Worm (Caenorhabditis elegans) whole organism, L4 larva: ENCODE results near the gene C45G9.10.
A peak's percentile ranks its signal among the peaks of the same experiment; 100 is the strongest.

Experiments
- cey-2 ChIP-seq: sonication (generic microtip); optimal IDR thresholded peaks from 3 replicates; lab custom pipeline; 2017; ENCODE audit warnings: missing genetic modification characterization, mild to moderate bottlenecking, missing compliant biosample characterization, antibody characterized with exemption, borderline replicate concordance; ENCODE audit not compliant: insufficient read depth
- hif-1 ChIP-seq, 2 experiments: sonication (generic microtip); optimal IDR thresholded peaks; 2 replicates each; lab custom pipeline; 2016 to 2017; ENCODE audit warnings: missing compliant biosample characterization in 2 of 2, missing genetic modification characterization in 2 of 2, missing genetic modification reagents in 2 of 2, missing genotype in 2 of 2, mild to moderate bottlenecking in 1 of 2
- madf-9 ChIP-seq: fragments of 200-800 bp; sonication (Bioruptor generic); conservative IDR thresholded peaks from 2 replicates; pipeline ENCODE4 v1.3.6; 2022; ENCODE audit warnings: missing genetic modification reagents, missing genetic modification characterization, missing compliant biosample characterization
- mdl-1 ChIP-seq, 2 experiments: fragments of 150-350 bp in 1 of 2; sonication (generic microtip) in 1 of 2; optimal IDR thresholded peaks; 2 replicates each; lab custom pipeline; 2014 to 2017; ENCODE audit warnings: missing biosample characterization in 2 of 2, missing genetic modification characterization in 2 of 2
- mep-1 ChIP-seq: fragments of 150-350 bp; sonication (generic microtip); optimal IDR thresholded peaks from 3 replicates; lab custom pipeline; 2014; ENCODE audit warnings: missing biosample characterization, missing genetic modification characterization
- nhr-11 ChIP-seq: fragments of 150-350 bp; optimal IDR thresholded peaks from 2 replicates; lab custom pipeline; 2014; ENCODE audit warnings: missing biosample characterization, missing genetic modification characterization
- nhr-237 ChIP-seq: sonication (generic microtip); optimal IDR thresholded peaks from 2 replicates; lab custom pipeline; 2017; ENCODE audit warnings: missing biosample characterization, missing genetic modification characterization
- nhr-76 ChIP-seq: fragments of 150-350 bp; optimal IDR thresholded peaks from 2 replicates; lab custom pipeline; 2014; ENCODE audit warnings: missing biosample characterization, missing genetic modification characterization
- pha-4 ChIP-seq, 2 experiments: fragments of 150-350 bp in 1 of 2; fragments of 200-800 bp in 1 of 2; sonication (Bioruptor generic) in 1 of 2; IDR thresholded peaks in 1 of 2; optimal IDR thresholded peaks in 1 of 2; 2 replicates each; pipeline versions ENCODE4 v1.3.6 to Lab custom; 2014 to 2022; ENCODE audit warnings: missing genetic modification characterization in 2 of 2, missing genetic modification reagents in 2 of 2, missing biosample characterization in 1 of 2, missing compliant biosample characterization in 1 of 2
- skn-1 ChIP-seq: fragments of 150-350 bp; optimal IDR thresholded peaks from 2 replicates; lab custom pipeline; 2014; ENCODE audit warnings: missing biosample characterization, missing genetic modification characterization
- spr-1 ChIP-seq: sonication (generic microtip); optimal IDR thresholded peaks from 2 replicates; lab custom pipeline; 2016; ENCODE audit warnings: mild to moderate bottlenecking, missing genetic modification characterization, missing compliant biosample characterization
- unc-62 ChIP-seq, 3 experiments: fragments of 150-350 bp in 1 of 3; sonication (generic microtip); optimal IDR thresholded peaks in 2 of 3; peaks in 1 of 3; 1 replicate in 1 of 3; 2 replicates in 2 of 3; lab custom pipeline; 2014 to 2017; ENCODE audit warnings: missing biosample characterization in 3 of 3, missing genetic modification characterization in 3 of 3, missing genetic modification reagents in 3 of 3, missing genotype in 1 of 3

DNA sequence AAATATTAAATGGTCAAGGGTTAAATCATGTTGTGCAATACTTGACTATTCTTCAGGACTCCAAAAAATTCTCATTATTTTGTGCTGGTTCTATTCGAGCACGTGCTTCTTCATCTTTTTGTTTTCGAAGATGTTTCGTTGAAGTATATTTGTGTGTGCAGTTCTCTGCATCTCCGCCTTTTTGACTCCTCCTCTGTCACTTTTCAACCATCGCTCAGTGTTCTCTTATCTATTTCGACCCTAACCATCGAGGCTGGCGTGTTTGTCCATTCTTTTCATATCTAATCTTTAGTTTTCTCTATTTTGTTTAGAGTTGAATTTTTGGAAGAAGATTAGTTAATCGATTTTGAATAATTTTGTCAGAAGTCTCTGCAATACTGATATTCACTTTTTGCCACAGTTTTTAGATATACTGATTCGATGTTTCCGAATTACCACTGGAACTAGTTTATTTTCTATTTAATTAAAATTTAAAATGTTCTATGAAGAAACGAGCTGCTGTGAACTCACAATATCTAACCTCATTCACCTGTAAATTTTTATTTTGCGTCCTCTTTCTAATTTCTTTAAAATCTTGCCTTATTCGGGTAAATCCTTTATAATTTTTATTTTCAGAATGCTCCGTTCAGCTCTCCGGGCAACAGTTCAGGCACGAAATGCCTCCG lies 15.6 kb upstream of the C45G9.10 start, which contains the start of gene alh-1:
- TF ChIP-seq mep-1 (tag; lab: Kevin White, UChicago) (no peak), nhr-76 (tag; lab: Kevin White, UChicago) (no peak), unc-62 (GFP tag; optimal IDR thresholded peaks at IDR 0.05 in 1 of 2; lab: Kevin White, UChicago) (peak in 1 of 2 experiments; percentile 74), unc-62 (tag; optimal IDR thresholded peaks at IDR 0.05; lab: Kevin White, UChicago) (no peak), nhr-11 (tag; lab: Kevin White, UChicago) (no peak), hif-1 (tag; optimal IDR thresholded peaks at IDR 0.05; lab: Kevin White, UChicago) (no peak), nhr-237 (tag; lab: Kevin White, UChicago) (no peak), spr-1 (tag; lab: Kevin White, UChicago) (no peak), cey-2 (tag; lab: Kevin White, UChicago) (no peak), madf-9 (GFP tag; lab: Robert Waterston, UW) (no peak), mdl-1 (tag; optimal IDR thresholded peaks at IDR 0.05; lab: Kevin White, UChicago) (peak in 1 of 2 experiments; percentile 67), skn-1 (tag; lab: Kevin White, UChicago) (no peak), pha-4 (GFP tag; IDR thresholded peaks at IDR 0.05; lab: Robert Waterston, UW) (no peak), pha-4 (tag; optimal IDR thresholded peaks at IDR 0.05; lab: Kevin White, UChicago) (peak; percentile 23)
